Worm (Caenorhabditis elegans) whole organism, L4/young adult: Measurements from ENCODE around the gene msp-74.

Experiments used
- W03F9.2 ChIP-seq: fragments of 150-350 bp; optimal IDR thresholded peaks from 2 replicates; lab custom pipeline; 2014; ENCODE audit warnings: missing biosample characterization, missing genetic modification characterization
- dao-5 ChIP-seq: sonication (generic microtip); optimal IDR thresholded peaks from 2 replicates; lab custom pipeline; 2016; ENCODE audit warnings: missing genotype, missing genetic modification characterization, moderate library complexity, missing compliant biosample characterization
- him-1 ChIP-seq: sonication (generic microtip); optimal IDR thresholded peaks from 2 replicates; lab custom pipeline; 2016; ENCODE audit warnings: missing genotype, missing genetic modification reagents, missing genetic modification characterization, missing compliant biosample characterization

DNA sequence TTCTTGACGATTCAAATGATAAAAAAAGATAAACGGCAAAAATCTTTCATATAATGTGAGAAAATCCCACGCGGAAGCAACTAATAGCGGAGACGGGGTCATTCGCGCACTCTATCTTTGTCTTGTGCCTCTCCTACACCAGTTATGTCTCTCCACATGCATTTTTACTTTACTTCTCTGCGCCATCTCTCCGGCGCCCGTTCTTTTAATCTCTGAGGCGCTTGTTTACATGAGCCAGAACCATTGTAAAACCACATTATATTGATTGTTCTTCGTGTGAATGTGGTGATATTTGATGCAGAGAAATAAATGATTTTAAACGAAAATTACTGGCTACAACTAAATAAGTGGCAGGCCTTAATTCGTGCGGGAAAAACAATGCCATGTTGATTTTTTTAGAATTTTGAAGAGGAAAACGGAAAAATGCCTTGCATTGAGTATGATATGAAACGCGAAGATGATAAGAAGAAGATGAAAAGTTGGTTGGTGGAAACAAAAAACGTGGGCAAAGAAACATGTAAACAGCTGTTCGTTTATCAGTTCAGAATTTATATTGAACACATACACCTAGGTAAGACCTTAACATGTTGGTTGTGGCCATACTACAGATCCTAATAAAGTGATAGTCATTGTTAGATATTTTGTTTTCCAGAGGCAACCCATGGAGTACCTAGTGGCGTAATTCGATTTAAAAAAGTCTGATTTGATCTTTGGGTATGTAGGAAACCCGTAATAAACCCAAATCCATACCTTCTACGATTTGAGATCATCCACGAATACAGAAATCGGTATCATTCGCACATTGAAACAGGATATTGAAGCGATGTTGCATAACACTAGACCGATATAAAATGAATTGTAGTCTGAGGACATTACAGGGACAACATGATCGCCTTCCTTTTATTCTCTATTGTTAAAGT, 22.5 kb downstream of the msp-74 start, which contains the start of gene C04G6.2:
- TF ChIP-seq W03F9.2 (no peak), him-1 (tag; lab: Kevin White, UChicago) (no peak), dao-5 (tag; lab: Kevin White, UChicago) (no peak)
